Worm (Caenorhabditis elegans) whole organism, late embryonic: ENCODE data around the gene glb-7.

Source experiments
- K02D7.2 ChIP-seq: sonication (generic microtip); optimal IDR thresholded peaks from 2 replicates; lab custom pipeline; 2017; ENCODE audit warnings: mild to moderate bottlenecking, missing genetic modification characterization, missing compliant biosample characterization
- K09A11.1 ChIP-seq: sonication (generic microtip); optimal IDR thresholded peaks from 2 replicates; lab custom pipeline; 2017; ENCODE audit warnings: antibody characterized with exemption, mild to moderate bottlenecking, missing genetic modification characterization, missing compliant biosample characterization; ENCODE audit not compliant: insufficient read depth
- T23F11.4 ChIP-seq: fragments of 200-800 bp; sonication (Bioruptor generic); optimal IDR thresholded peaks from 2 replicates; lab custom pipeline; 2018; ENCODE audit warnings: mild to moderate bottlenecking, missing genetic modification characterization, missing compliant biosample characterization
- Y22D7AL.16 ChIP-seq: sonication (generic microtip); optimal IDR thresholded peaks from 2 replicates; lab custom pipeline; 2016; ENCODE audit warnings: missing genetic modification characterization, missing compliant biosample characterization
- ahr-1 ChIP-seq: sonication (generic microtip); optimal IDR thresholded peaks from 2 replicates; lab custom pipeline; 2016; ENCODE audit warnings: missing genetic modification characterization, missing compliant biosample characterization
- ceh-18 ChIP-seq: sonication (generic microtip); optimal IDR thresholded peaks from 2 replicates; lab custom pipeline; 2016; ENCODE audit warnings: missing genetic modification characterization, missing compliant biosample characterization
- ceh-31 ChIP-seq: sonication (generic microtip); optimal IDR thresholded peaks from 2 replicates; lab custom pipeline; 2016; ENCODE audit warnings: missing genetic modification characterization, missing compliant biosample characterization
- ceh-34 ChIP-seq: sonication (generic microtip); optimal IDR thresholded peaks from 2 replicates; lab custom pipeline; 2016; ENCODE audit warnings: mild to moderate bottlenecking, missing genetic modification characterization, missing compliant biosample characterization
- dmd-4 ChIP-seq: sonication (generic microtip); optimal IDR thresholded peaks from 2 replicates; lab custom pipeline; 2016; ENCODE audit warnings: borderline replicate concordance, missing genetic modification characterization, missing compliant biosample characterization
- elt-2 ChIP-seq: sonication (generic microtip); optimal IDR thresholded peaks from 2 replicates; lab custom pipeline; 2016; ENCODE audit warnings: missing genetic modification reagents, missing genetic modification characterization, missing compliant biosample characterization
- elt-4 ChIP-seq: sonication (generic microtip); optimal IDR thresholded peaks from 2 replicates; lab custom pipeline; 2016; ENCODE audit warnings: missing genetic modification characterization, missing compliant biosample characterization
- ets-4 ChIP-seq: sonication (generic microtip); optimal IDR thresholded peaks from 2 replicates; lab custom pipeline; 2016; ENCODE audit warnings: missing genetic modification characterization, missing compliant biosample characterization
- eyg-1 ChIP-seq: sonication (generic microtip); optimal IDR thresholded peaks from 2 replicates; lab custom pipeline; 2016; ENCODE audit warnings: missing genotype, missing genetic modification characterization, missing compliant biosample characterization
- fax-1 ChIP-seq: sonication (generic microtip); optimal IDR thresholded peaks from 2 replicates; lab custom pipeline; 2016; ENCODE audit warnings: missing genotype, missing genetic modification characterization, missing compliant biosample characterization
- hlh-13 ChIP-seq: fragments of 200-800 bp; sonication (Bioruptor generic); optimal IDR thresholded peaks from 2 replicates; lab custom pipeline; 2018; ENCODE audit warnings: mild to moderate bottlenecking, missing genetic modification characterization, missing compliant biosample characterization
- lin-11 ChIP-seq: fragments of 200-800 bp; sonication (Bioruptor generic); optimal IDR thresholded peaks from 2 replicates; lab custom pipeline; 2018; ENCODE audit warnings: mild to moderate bottlenecking, missing genetic modification characterization, missing compliant biosample characterization
- nfya-1 ChIP-seq: sonication (generic microtip); optimal IDR thresholded peaks from 2 replicates; lab custom pipeline; 2017; ENCODE audit warnings: missing genetic modification characterization, mild to moderate bottlenecking, missing compliant biosample characterization, antibody characterized with exemption, moderate library complexity
- odd-2 ChIP-seq: sonication (generic microtip); optimal IDR thresholded peaks from 2 replicates; lab custom pipeline; 2017; ENCODE audit warnings: antibody characterized with exemption, mild to moderate bottlenecking, missing genetic modification characterization, missing compliant biosample characterization
- pax-1 ChIP-seq: fragments of 150-350 bp; optimal IDR thresholded peaks from 2 replicates; lab custom pipeline; 2014; ENCODE audit warnings: missing biosample characterization, missing genetic modification characterization
- pha-2 ChIP-seq: sonication (generic microtip); optimal IDR thresholded peaks from 2 replicates; lab custom pipeline; 2017; ENCODE audit warnings: mild to moderate bottlenecking, missing genetic modification characterization, missing compliant biosample characterization
- pqm-1 ChIP-seq: sonication (generic microtip); optimal IDR thresholded peaks from 2 replicates; lab custom pipeline; 2016; ENCODE audit warnings: missing genetic modification characterization, missing compliant biosample characterization
- pros-1 ChIP-seq: fragments of 150-350 bp; optimal IDR thresholded peaks from 2 replicates; lab custom pipeline; 2014; ENCODE audit warnings: missing biosample characterization, missing genetic modification reagents, missing genetic modification characterization
- ref-2 ChIP-seq: sonication (generic microtip); optimal IDR thresholded peaks from 2 replicates; lab custom pipeline; 2016; ENCODE audit warnings: missing genetic modification characterization, missing compliant biosample characterization
- sox-2 ChIP-seq: fragments of 200-800 bp; sonication (Bioruptor generic); IDR thresholded peaks from 2 replicates; pipeline ENCODE4 v1.3.6; 2022; ENCODE audit warnings: missing genetic modification reagents, missing genetic modification characterization, missing compliant biosample characterization
- sox-4 ChIP-seq: sonication (generic microtip); optimal IDR thresholded peaks from 2 replicates; lab custom pipeline; 2017; ENCODE audit warnings: mild to moderate bottlenecking, missing genetic modification characterization, inconsistent platforms, missing compliant biosample characterization
- tbx-7 ChIP-seq: sonication (generic microtip); optimal IDR thresholded peaks from 2 replicates; lab custom pipeline; 2016; ENCODE audit warnings: missing genotype, missing genetic modification characterization, missing compliant biosample characterization
- ttx-3 ChIP-seq: sonication (generic microtip); optimal IDR thresholded peaks from 2 replicates; lab custom pipeline; 2016; ENCODE audit warnings: missing genetic modification reagents, missing genetic modification characterization, missing compliant biosample characterization
- unc-3 ChIP-seq, 2 experiments: fragments of 200-800 bp in 1 of 2; sonication (Bioruptor generic) in 1 of 2; sonication (generic microtip) in 1 of 2; conservative IDR thresholded peaks in 1 of 2; optimal IDR thresholded peaks in 1 of 2; 2 replicates each; pipeline versions ENCODE4 v1.3.6 to Lab custom; 2016 to 2022; ENCODE audit warnings: missing compliant biosample characterization in 2 of 2, missing genetic modification characterization in 2 of 2, missing genetic modification reagents in 1 of 2
- unc-55 ChIP-seq: sonication (generic microtip); optimal IDR thresholded peaks from 2 replicates; lab custom pipeline; 2017; ENCODE audit warnings: missing biosample characterization, missing genetic modification reagents, missing genetic modification characterization
- unc-86 ChIP-seq: sonication (generic microtip); optimal IDR thresholded peaks from 2 replicates; lab custom pipeline; 2016; ENCODE audit warnings: missing genetic modification characterization, missing compliant biosample characterization

The glb-7 gene

DNA sequence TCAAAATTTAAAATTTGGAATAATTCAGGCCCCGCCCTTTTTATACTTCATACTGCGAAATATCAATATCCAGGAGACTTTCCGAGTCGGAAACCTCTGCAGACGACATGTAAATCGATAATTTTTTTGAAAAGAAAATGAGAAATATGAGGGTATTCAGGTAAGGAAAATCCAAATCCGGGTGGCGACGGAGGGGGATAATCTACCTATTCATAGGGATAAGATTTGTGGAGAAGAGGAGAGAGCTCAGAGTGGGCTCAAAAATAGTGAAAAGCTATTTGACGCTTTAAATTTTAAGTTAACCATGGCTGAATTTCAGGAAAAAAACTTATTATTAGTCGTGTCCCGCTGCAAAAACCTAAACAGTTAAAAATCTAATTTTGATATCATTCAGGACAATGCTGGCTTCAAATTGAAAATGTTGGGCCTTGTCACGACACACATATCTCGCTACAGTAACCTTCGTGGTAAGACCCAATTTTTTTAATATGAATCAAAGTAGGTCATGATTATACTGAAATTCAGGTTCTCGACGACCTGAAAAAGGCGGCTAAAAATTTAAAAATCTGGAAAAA is 11.2 kb upstream of the glb-7 start, which contains the start of gene che-6:
che-6 (minus strand) TSS at position 109 of the 575 bp plus-strand sequence.
- TF ChIP-seq pha-2 (tag; lab: Kevin White, UChicago) (no peak), dmd-4 (no peak), pax-1 (tag; lab: Kevin White, UChicago) (no peak), odd-2 (tag; lab: Kevin White, UChicago) (no peak), ceh-34 (tag; lab: Kevin White, UChicago) (no peak)
- TF ChIP-seq, all 69 proteins: peak for 0

DNA sequence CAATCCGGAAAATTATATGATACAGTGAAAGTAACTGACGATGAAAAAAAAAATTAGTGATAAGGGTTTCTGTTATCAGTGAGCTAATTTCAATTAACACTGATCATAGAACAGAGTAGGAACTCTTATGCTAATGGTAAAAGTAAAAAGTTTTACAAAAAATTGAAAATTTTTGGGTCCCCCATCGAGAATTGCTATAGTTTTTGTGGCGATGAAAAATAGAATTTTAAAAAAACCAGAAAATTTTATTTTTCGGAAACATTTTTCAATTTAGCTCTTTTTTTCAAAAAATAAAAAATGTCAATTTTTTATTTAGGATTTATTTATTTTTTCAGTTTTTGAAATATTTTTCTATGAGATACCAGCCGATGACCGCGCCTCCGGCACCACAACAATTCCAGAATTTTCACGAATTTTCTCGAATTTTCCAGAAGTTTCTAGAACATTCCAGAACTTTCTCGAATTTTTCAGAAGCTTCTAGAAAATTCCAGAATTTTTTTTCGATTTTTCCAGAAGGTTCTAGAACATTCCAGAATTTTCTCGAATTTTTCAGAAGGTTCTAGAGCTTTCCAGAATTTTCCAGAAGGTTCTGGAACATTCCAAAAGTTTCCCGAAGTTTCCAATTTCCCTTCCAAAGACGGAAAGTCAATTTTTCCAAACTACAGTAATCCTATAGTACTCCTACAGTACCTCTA is 9.1 kb upstream of the glb-7 start, which contains the start of gene C23H5.8:
C23H5.8 (minus strand) TSS at position 51 of the 695 bp plus-strand sequence.
- TF ChIP-seq K02D7.2 (tag; lab: Kevin White, UChicago) (no peak), elt-2 (tag; lab: Kevin White, UChicago) (peak; percentile 50), eyg-1 (tag; lab: Kevin White, UChicago) (no peak)

DNA sequence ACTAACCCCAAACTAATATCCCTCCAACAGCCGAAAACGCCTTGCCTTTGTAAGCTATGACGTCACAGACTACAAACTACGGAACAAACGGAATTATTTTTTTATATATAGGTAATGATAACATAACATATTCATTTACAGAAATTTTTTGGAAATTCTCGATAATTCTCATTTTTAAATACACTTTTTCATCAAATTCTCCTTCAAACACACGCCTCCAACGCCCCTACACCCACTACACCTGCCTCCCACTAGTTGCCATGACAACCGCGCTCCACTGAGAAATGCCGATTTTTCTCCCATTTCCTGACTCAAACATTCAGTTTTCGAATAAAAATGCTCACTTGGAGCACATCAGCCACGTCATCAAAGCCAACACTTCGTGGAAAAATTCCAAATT is 8.3 kb upstream of the glb-7 start, which contains the start of gene xbx-4:
xbx-4 (plus strand) TSS at position 301 of the 400 bp plus-strand sequence.
- no peak for TF ChIP-seq Y22D7AL.16

DNA sequence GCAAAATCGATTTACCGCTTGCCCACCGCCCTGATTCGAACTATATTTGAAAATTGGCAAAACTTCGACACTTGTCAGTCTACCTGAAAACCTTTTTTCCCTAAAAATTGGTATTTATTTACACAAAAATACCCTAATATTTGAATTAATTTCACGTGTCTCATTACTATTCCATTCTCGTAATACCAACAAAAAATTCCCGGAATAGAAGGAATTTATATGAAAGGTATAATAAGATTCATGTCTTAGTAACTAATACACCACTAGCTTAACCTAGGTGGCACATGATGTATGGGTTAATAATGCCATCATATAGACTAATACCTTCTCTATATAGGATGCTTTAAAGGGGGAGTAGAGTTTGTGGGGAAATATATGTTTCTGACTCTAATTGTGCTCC is 5.3 kb upstream of the glb-7 start:
- TF ChIP-seq unc-55 (GFP tag; lab: Kevin White, UChicago): no peak
- no peak for TF ChIP-seq K09A11.1 (tag; lab: Kevin White, UChicago)
- TF ChIP-seq ttx-3: no peak
- TF ChIP-seq unc-86 (tag; lab: Kevin White, UChicago): no peak
- TF ChIP-seq nfya-1 (tag; lab: Kevin White, UChicago): no peak
- no peak for TF ChIP-seq ahr-1 (tag; lab: Kevin White, UChicago)
- TF ChIP-seq lin-11: no peak
- TF ChIP-seq sox-2 (GFP tag; lab: Robert Waterston, UW): no peak
- no peak for TF ChIP-seq fax-1 (tag; lab: Kevin White, UChicago)
- TF ChIP-seq pros-1 (tag; lab: Kevin White, UChicago): no peak
- no peak for TF ChIP-seq ets-4

DNA sequence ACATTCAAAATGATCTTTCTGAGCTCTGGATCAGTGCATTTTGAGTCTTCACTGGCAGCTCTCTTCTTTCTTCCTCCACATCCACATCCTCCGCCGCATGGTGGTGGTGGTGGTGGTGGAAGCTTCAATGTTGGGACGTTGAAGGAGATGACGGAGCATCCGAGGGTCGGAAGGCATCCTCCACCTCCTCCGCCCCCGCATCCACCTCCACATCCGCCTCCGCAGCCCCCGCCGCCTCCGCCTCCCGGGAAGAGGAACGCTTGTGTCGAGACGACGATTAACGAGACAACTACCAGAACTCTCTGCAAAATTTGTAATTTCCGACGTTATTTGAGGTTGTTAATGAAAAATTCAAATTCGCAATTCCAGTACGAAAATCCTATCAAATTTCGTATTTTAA is 4.8 kb downstream of the glb-7 start:
- TF ChIP-seq hlh-13 (no peak), sox-4 (tag; lab: Kevin White, UChicago) (no peak), unc-3 (GFP tag; conservative IDR thresholded peaks at IDR 0.05; lab: Robert Waterston, UW) (no peak), unc-3 (tag; optimal IDR thresholded peaks at IDR 0.05; lab: Kevin White, UChicago) (no peak), pqm-1 (tag; lab: Kevin White, UChicago) (no peak), tbx-7 (tag; lab: Kevin White, UChicago) (no peak), T23F11.4 (GFP tag; lab: Kevin White, UChicago) (no peak), K09A11.1 (tag; lab: Kevin White, UChicago) (no peak)

DNA sequence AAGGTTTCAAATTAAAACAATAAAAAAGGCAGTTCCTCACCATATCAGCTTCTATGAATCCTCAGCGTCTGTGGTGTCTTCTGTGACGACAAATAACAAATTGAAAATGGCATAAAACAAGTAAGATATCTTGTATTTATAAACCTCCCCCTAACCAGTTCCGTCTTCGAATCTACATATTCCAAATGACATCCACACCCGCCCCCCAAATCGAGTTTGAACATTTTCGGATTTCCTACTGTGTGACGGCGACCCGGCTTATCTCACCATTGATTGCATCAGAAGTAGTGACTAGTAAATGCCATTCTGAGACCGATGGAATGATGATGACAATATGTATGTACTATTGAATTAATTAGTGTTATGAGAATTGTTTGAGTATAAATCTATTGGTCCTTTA is 6.2 kb downstream of the glb-7 start, which contains the start of gene grl-20:
grl-20 (minus strand) TSS at position 101 of the 400 bp plus-strand sequence.
- no peak for TF ChIP-seq eyg-1 (tag; lab: Kevin White, UChicago)
- TF ChIP-seq elt-4: no peak
- TF ChIP-seq ref-2 (tag; lab: Kevin White, UChicago): no peak
- no peak for TF ChIP-seq pax-1 (tag; lab: Kevin White, UChicago)
- TF ChIP-seq ceh-18 (tag; lab: Kevin White, UChicago): no peak
- TF ChIP-seq ceh-31 (tag; lab: Kevin White, UChicago): no peak
- TF ChIP-seq sox-4 (tag; lab: Kevin White, UChicago): no peak
- TF ChIP-seq, all 69 proteins: peak for 0
